Worm (Caenorhabditis elegans) whole organism, late embryonic: Measurements from ENCODE around the gene klc-1.

Experiments used
- K09A11.1 ChIP-seq: sonication (generic microtip); optimal IDR thresholded peaks from 2 replicates; lab custom pipeline; 2017; ENCODE audit warnings: antibody characterized with exemption, mild to moderate bottlenecking, missing genetic modification characterization, missing compliant biosample characterization; ENCODE audit not compliant: insufficient read depth
- Y22D7AL.16 ChIP-seq: sonication (generic microtip); optimal IDR thresholded peaks from 2 replicates; lab custom pipeline; 2016; ENCODE audit warnings: missing genetic modification characterization, missing compliant biosample characterization
- ama-1 ChIP-seq: fragments of 150-350 bp; optimal IDR thresholded peaks from 2 replicates; lab custom pipeline; 2014
- ceh-31 ChIP-seq: sonication (generic microtip); optimal IDR thresholded peaks from 2 replicates; lab custom pipeline; 2016; ENCODE audit warnings: missing genetic modification characterization, missing compliant biosample characterization
- ceh-9 ChIP-seq: sonication (generic microtip); optimal IDR thresholded peaks from 2 replicates; lab custom pipeline; 2016; ENCODE audit warnings: mild to moderate bottlenecking, missing genetic modification characterization, inconsistent platforms, missing compliant biosample characterization
- dve-1 ChIP-seq: sonication (generic microtip); optimal IDR thresholded peaks from 2 replicates; lab custom pipeline; 2017; ENCODE audit warnings: antibody characterized with exemption, mild to moderate bottlenecking, missing genetic modification characterization, missing compliant biosample characterization
- elt-2 ChIP-seq: sonication (generic microtip); optimal IDR thresholded peaks from 2 replicates; lab custom pipeline; 2016; ENCODE audit warnings: missing genetic modification reagents, missing genetic modification characterization, missing compliant biosample characterization
- eyg-1 ChIP-seq: sonication (generic microtip); optimal IDR thresholded peaks from 2 replicates; lab custom pipeline; 2016; ENCODE audit warnings: missing genotype, missing genetic modification characterization, missing compliant biosample characterization
- fkh-10 ChIP-seq: fragments of 150-350 bp; optimal IDR thresholded peaks from 2 replicates; lab custom pipeline; 2014; ENCODE audit warnings: missing biosample characterization, missing genetic modification reagents, missing genetic modification characterization
- pha-4 ChIP-seq: fragments of 150-350 bp; optimal IDR thresholded peaks from 2 replicates; lab custom pipeline; 2018; ENCODE audit warnings: missing biosample characterization, missing genetic modification reagents, missing genetic modification characterization
- tbx-2 ChIP-seq: sonication (generic microtip); optimal IDR thresholded peaks from 2 replicates; lab custom pipeline; 2016; ENCODE audit warnings: missing genetic modification characterization, missing compliant biosample characterization

DNA sequence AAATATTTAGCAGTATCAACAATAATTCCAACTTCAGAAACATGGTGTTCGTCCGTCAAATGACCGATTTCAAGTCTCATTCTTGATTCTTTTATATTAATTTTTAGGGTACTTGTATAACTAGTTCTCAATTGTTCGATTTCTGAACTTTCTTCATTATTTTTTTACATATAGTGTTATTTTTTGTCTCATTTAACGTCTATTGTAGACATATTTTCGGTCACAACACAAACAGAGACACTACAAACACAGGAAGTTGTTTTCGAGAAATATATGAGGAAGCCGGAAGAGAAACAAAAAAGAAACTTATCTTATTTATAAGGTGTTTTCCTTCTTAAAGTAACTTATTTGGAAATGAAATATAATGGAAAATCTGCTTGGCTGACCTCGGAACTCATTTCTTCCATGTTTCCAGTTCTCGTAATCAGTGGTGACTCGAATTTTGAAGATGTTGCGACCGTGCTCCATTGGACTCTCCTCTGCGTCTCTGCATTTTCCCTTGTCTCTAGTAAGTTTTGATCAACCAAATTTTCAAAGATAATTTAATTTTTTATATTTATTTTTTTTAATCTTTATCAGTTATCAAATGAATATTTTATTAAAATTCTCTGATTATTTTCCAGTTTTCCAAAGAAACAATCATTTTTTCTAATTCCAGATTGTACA lies 29.8 kb upstream of the klc-1 start, which contains the start of the genes F36H1.12 and lin-3:
- TF ChIP-seq K09A11.1 (tag; lab: Kevin White, UChicago) (no peak), ceh-31 (tag; lab: Kevin White, UChicago) (no peak), ama-1 (lab: Kevin White, UChicago) (no peak), pha-4 (tag; lab: Kevin White, UChicago) (no peak), tbx-2 (tag; lab: Kevin White, UChicago) (no peak), elt-2 (tag; lab: Kevin White, UChicago) (no peak), Y22D7AL.16 (tag; lab: Kevin White, UChicago) (no peak), fkh-10 (no peak), dve-1 (tag; lab: Kevin White, UChicago) (no peak), ceh-9 (no peak), eyg-1 (tag; lab: Kevin White, UChicago) (no peak)
